Fruit fly (Drosophila melanogaster) whole organism, embryonic: ENCODE results near the gene CG33939.
A peak's percentile ranks its signal among the peaks of the same experiment; 100 is the strongest.

Source experiments
- Asciz ChIP-seq: fragments of 200-800 bp; sonication (Bioruptor generic); optimal IDR thresholded peaks from 2 replicates; lab custom pipeline; 2017; ENCODE audit warnings: missing biosample characterization, mild to moderate bottlenecking, missing genetic modification characterization, missing genetic modification reagents
- CG10209 ChIP-seq: fragments of 200-800 bp; sonication (Bioruptor generic); optimal IDR thresholded peaks from 3 replicates; lab custom pipeline; 2017; ENCODE audit warnings: missing biosample characterization, mild to moderate bottlenecking, missing genetic modification characterization, missing genetic modification reagents
- CG11093 ChIP-seq: fragments of 200-800 bp; sonication (Bioruptor generic); IDR thresholded peaks from 3 replicates; pipeline ENCODE4 v1.3.6; 2022; ENCODE audit warnings: missing biosample characterization, missing genetic modification characterization
- CG13424 ChIP-seq: fragments of 200-800 bp; sonication (Bioruptor generic); optimal IDR thresholded peaks from 2 replicates; lab custom pipeline; 2019; ENCODE audit warnings: missing biosample characterization, mild to moderate bottlenecking, missing genetic modification characterization, moderate library complexity
- CG17912 ChIP-seq: fragments of 200-800 bp; sonication (Bioruptor generic); optimal IDR thresholded peaks from 2 replicates; lab custom pipeline; 2018; ENCODE audit warnings: missing biosample characterization, mild to moderate bottlenecking, missing genetic modification characterization
- CG2129 ChIP-seq: fragments of 200-800 bp; sonication (Bioruptor generic); IDR thresholded peaks from 2 replicates; pipeline ENCODE4 v1.3.6; 2022; ENCODE audit warnings: missing biosample characterization, missing genetic modification characterization; ENCODE audit not compliant: partially characterized antibody
- CG33557 ChIP-seq: fragments of 200-800 bp; sonication (Bioruptor generic); optimal IDR thresholded peaks from 2 replicates; lab custom pipeline; 2019; ENCODE audit warnings: missing biosample characterization, mild to moderate bottlenecking, missing genetic modification characterization, moderate library complexity
- CG3407 ChIP-seq: fragments of 200-800 bp; sonication (Bioruptor generic); optimal IDR thresholded peaks from 2 replicates; lab custom pipeline; 2018; ENCODE audit warnings: missing biosample characterization, mild to moderate bottlenecking, missing genetic modification characterization
- CG34422 ChIP-seq: fragments of 200-800 bp; sonication (Bioruptor generic); IDR thresholded peaks from 3 replicates; pipeline ENCODE4 v1.3.6; 2022; ENCODE audit warnings: missing biosample characterization, missing genetic modification characterization
- CG3995 ChIP-seq: fragments of 200-800 bp; sonication (Bioruptor generic); optimal IDR thresholded peaks from 3 replicates; lab custom pipeline; 2016; ENCODE audit warnings: missing biosample characterization, missing genetic modification characterization
- CG4360 ChIP-seq: fragments of 200-800 bp; sonication (Bioruptor generic); IDR thresholded peaks from 2 replicates; pipeline ENCODE4 v1.3.6; 2022; ENCODE audit warnings: missing biosample characterization, missing genetic modification characterization
- CG43689 ChIP-seq: fragments of 200-800 bp; sonication (Bioruptor generic); IDR thresholded peaks from 2 replicates; pipeline ENCODE4 v1.3.6; 2022; ENCODE audit warnings: missing biosample characterization, missing genetic modification characterization
- CG4404 ChIP-seq: fragments of 200-800 bp; sonication (Bioruptor generic); IDR thresholded peaks from 2 replicates; pipeline ENCODE4 v1.3.6; 2022; ENCODE audit warnings: missing biosample characterization, missing genetic modification characterization
- CG6689 ChIP-seq: fragments of 200-800 bp; sonication (Bioruptor generic); IDR thresholded peaks from 2 replicates; pipeline ENCODE4 v1.3.6; 2022; ENCODE audit warnings: missing biosample characterization, missing genetic modification characterization
- CG6813 ChIP-seq: fragments of 200-800 bp; sonication (Bioruptor generic); optimal IDR thresholded peaks from 2 replicates; lab custom pipeline; 2017; ENCODE audit warnings: missing biosample characterization, missing genetic modification characterization, mild to moderate bottlenecking, moderate library complexity, missing genetic modification reagents
- CG7556 ChIP-seq: fragments of 200-800 bp; sonication (Bioruptor generic); optimal IDR thresholded peaks from 2 replicates; lab custom pipeline; 2017; ENCODE audit warnings: missing biosample characterization, mild to moderate bottlenecking, missing genetic modification characterization
- CG9437 ChIP-seq: fragments of 200-800 bp; sonication (Bioruptor generic); optimal IDR thresholded peaks from 2 replicates; lab custom pipeline; 2018; ENCODE audit warnings: missing biosample characterization, mild to moderate bottlenecking, missing genetic modification characterization
- CG9797 ChIP-seq: fragments of 200-800 bp; sonication (Bioruptor generic); optimal IDR thresholded peaks from 3 replicates; lab custom pipeline; 2018; ENCODE audit warnings: missing biosample characterization, mild to moderate bottlenecking, missing genetic modification characterization
- CHES-1-like ChIP-seq: fragments of 200-800 bp; sonication (Bioruptor generic); optimal IDR thresholded peaks from 2 replicates; lab custom pipeline; 2016; ENCODE audit warnings: missing biosample characterization, missing genetic modification characterization
- Camta ChIP-seq: fragments of 200-800 bp; sonication (Bioruptor generic); optimal IDR thresholded peaks from 2 replicates; lab custom pipeline; 2016; ENCODE audit warnings: missing biosample characterization, missing genetic modification characterization
- CkIIα-i1 ChIP-seq: fragments of 200-800 bp; sonication (Bioruptor generic); IDR thresholded peaks from 2 replicates; pipeline ENCODE4 v1.3.6; 2022; ENCODE audit warnings: missing biosample characterization, missing genetic modification characterization
- CoRest ChIP-seq: fragments of 200-800 bp; sonication (Bioruptor generic); optimal IDR thresholded peaks from 3 replicates; lab custom pipeline; 2018; ENCODE audit warnings: missing biosample characterization, mild to moderate bottlenecking, missing genetic modification characterization, moderate library complexity
- Dll ChIP-seq: fragments of 200-800 bp; sonication (Bioruptor generic); IDR thresholded peaks from 4 replicates; pipeline ENCODE4 v1.3.6; 2022; ENCODE audit warnings: missing biosample characterization, missing genetic modification characterization; ENCODE audit not compliant: partially characterized antibody
- Dref ChIP-seq: fragments of 200-800 bp; sonication (Bioruptor generic); IDR thresholded peaks from 2 replicates; pipeline ENCODE4 v1.3.6; 2022; ENCODE audit warnings: missing biosample characterization, missing genetic modification characterization
- ERR ChIP-seq: fragments of 200-800 bp; sonication (Bioruptor generic); optimal IDR thresholded peaks from 2 replicates; lab custom pipeline; 2016; ENCODE audit warnings: missing biosample characterization, missing genetic modification characterization
- Eip74EF ChIP-seq, 2 experiments: fragments of 200-800 bp in 1 of 2; fragments of >200 bp in 1 of 2; sonication (Bioruptor generic) in 1 of 2; optimal IDR thresholded peaks; 2 replicates each; lab custom pipeline; 2017 to 2019; ENCODE audit warnings: missing biosample characterization in 2 of 2, missing genetic modification characterization in 2 of 2, mild to moderate bottlenecking in 1 of 2, moderate library complexity in 1 of 2
- GATAe ChIP-seq: fragments of 200-800 bp; sonication (Bioruptor generic); conservative IDR thresholded peaks from 2 replicates; pipeline ENCODE4 v1.3.6; 2022; ENCODE audit warnings: missing biosample characterization, missing genetic modification characterization
- H2.0 ChIP-seq: fragments of 200-800 bp; sonication (Bioruptor generic); IDR thresholded peaks from 2 replicates; pipeline ENCODE4 v1.3.6; 2022; ENCODE audit warnings: missing biosample characterization, missing genetic modification characterization
- Hsf ChIP-seq: fragments of 200-800 bp; sonication (Bioruptor generic); optimal IDR thresholded peaks from 3 replicates; lab custom pipeline; 2016; ENCODE audit warnings: missing biosample characterization, missing genetic modification characterization
- Neu2 ChIP-seq: fragments of 200-800 bp; sonication (Bioruptor generic); optimal IDR thresholded peaks from 3 replicates; lab custom pipeline; 2016; ENCODE audit warnings: missing biosample characterization, missing genetic modification characterization, borderline replicate concordance
- Nf-YA ChIP-seq: fragments of 200-800 bp; sonication (Bioruptor generic); IDR thresholded peaks from 2 replicates; pipeline ENCODE4 v1.3.6; 2022; ENCODE audit warnings: missing biosample characterization, missing genetic modification characterization
- Optix ChIP-seq: fragments of 200-800 bp; sonication (Bioruptor generic); IDR thresholded peaks from 3 replicates; pipeline ENCODE4 v1.3.6; 2022; ENCODE audit warnings: missing biosample characterization, missing genetic modification characterization
- Sox102F ChIP-seq: fragments of 200-800 bp; sonication (Bioruptor generic); optimal IDR thresholded peaks from 2 replicates; lab custom pipeline; 2018; ENCODE audit warnings: missing biosample characterization, mild to moderate bottlenecking, missing genetic modification characterization, moderate library complexity
- da ChIP-seq: fragments of 200-800 bp; sonication (Bioruptor generic); optimal IDR thresholded peaks from 2 replicates; lab custom pipeline; 2016; ENCODE audit warnings: missing biosample characterization, missing genetic modification characterization
- fd102C ChIP-seq: fragments of 200-800 bp; sonication (Bioruptor generic); optimal IDR thresholded peaks from 2 replicates; lab custom pipeline; 2018; ENCODE audit warnings: missing biosample characterization, mild to moderate bottlenecking, missing genetic modification characterization, moderate library complexity
- ftz-f1 ChIP-seq: fragments of 200-800 bp; sonication (Bioruptor generic); optimal IDR thresholded peaks from 2 replicates; lab custom pipeline; 2016; ENCODE audit warnings: missing biosample characterization, missing genetic modification characterization
- gfzf ChIP-seq: fragments of 200-800 bp; sonication (Bioruptor generic); optimal IDR thresholded peaks from 2 replicates; lab custom pipeline; 2016; ENCODE audit warnings: missing biosample characterization, mild to moderate bottlenecking, missing genetic modification characterization, moderate library complexity
- ken ChIP-seq: fragments of 200-800 bp; sonication (Bioruptor generic); IDR thresholded peaks from 3 replicates; pipeline ENCODE4 v1.3.6; 2022; ENCODE audit warnings: missing biosample characterization, missing genetic modification characterization
- lola ChIP-seq, 3 experiments: fragments of >200 bp in 2 of 3; fragments of 200-800 bp in 1 of 3; sonication (Bioruptor generic) in 1 of 3; optimal IDR thresholded peaks; 2 replicates each; lab custom pipeline; 2017 to 2019; ENCODE audit warnings: missing biosample characterization in 3 of 3, missing genetic modification characterization in 3 of 3, mild to moderate bottlenecking in 1 of 3, moderate library complexity in 1 of 3
- luna ChIP-seq: fragments of 200-800 bp; sonication (Bioruptor generic); optimal IDR thresholded peaks from 2 replicates; lab custom pipeline; 2016; ENCODE audit warnings: missing biosample characterization, missing genetic modification characterization
- mirr ChIP-seq: fragments of 200-800 bp; sonication (Bioruptor generic); optimal IDR thresholded peaks from 3 replicates; lab custom pipeline; 2018; ENCODE audit warnings: missing biosample characterization, mild to moderate bottlenecking, missing genetic modification characterization
- oc ChIP-seq: fragments of 200-800 bp; sonication (Bioruptor generic); optimal IDR thresholded peaks from 2 replicates; lab custom pipeline; 2018; ENCODE audit warnings: missing biosample characterization, mild to moderate bottlenecking, missing genetic modification characterization, moderate library complexity
- pita ChIP-seq: fragments of 200-800 bp; sonication (Bioruptor generic); optimal IDR thresholded peaks from 2 replicates; lab custom pipeline; 2017; ENCODE audit warnings: missing biosample characterization, mild to moderate bottlenecking, missing genetic modification characterization
- pros ChIP-seq: fragments of 200-800 bp; sonication (Bioruptor generic); optimal IDR thresholded peaks from 3 replicates; lab custom pipeline; 2019; ENCODE audit warnings: missing biosample characterization, mild to moderate bottlenecking, missing genetic modification characterization, moderate library complexity
- psq ChIP-seq: fragments of 200-800 bp; sonication (Bioruptor generic); optimal IDR thresholded peaks from 2 replicates; lab custom pipeline; 2017; ENCODE audit warnings: missing biosample characterization, missing genetic modification characterization
- pzg ChIP-seq: fragments of 200-800 bp; sonication (Bioruptor generic); optimal IDR thresholded peaks from 3 replicates; lab custom pipeline; 2018; ENCODE audit warnings: missing biosample characterization, mild to moderate bottlenecking, missing genetic modification characterization, moderate library complexity
- scrt ChIP-seq: fragments of 200-800 bp; sonication (Bioruptor generic); optimal IDR thresholded peaks from 2 replicates; lab custom pipeline; 2018; ENCODE audit warnings: missing biosample characterization, mild to moderate bottlenecking, missing genetic modification characterization, moderate library complexity
- vnd ChIP-seq: fragments of 200-800 bp; sonication (Bioruptor generic); IDR thresholded peaks from 3 replicates; pipeline ENCODE4 v1.3.6; 2022; ENCODE audit warnings: missing biosample characterization, missing genetic modification characterization; ENCODE audit not compliant: partially characterized antibody
- wor ChIP-seq: fragments of 200-800 bp; sonication (Bioruptor generic); IDR thresholded peaks from 2 replicates; pipeline ENCODE4 v1.3.6; 2022; ENCODE audit warnings: missing biosample characterization, missing genetic modification characterization
- zf30C ChIP-seq: fragments of 200-800 bp; sonication (Bioruptor generic); optimal IDR thresholded peaks from 3 replicates; lab custom pipeline; 2018; ENCODE audit warnings: missing biosample characterization, mild to moderate bottlenecking, missing genetic modification characterization

The CG33939 gene

dm6 chrX:19187624-19188085 is 13.0 kb upstream of the CG33939 start, which contains the start of gene Mec2 (continued):
- TF ChIP-seq fd102C (GFP tag; lab: Kevin White, UChicago) (no peak), gfzf (GFP tag; lab: Kevin White, UChicago) (no peak), CG4360 (GFP tag; lab: Robert Waterston, UW) (no peak), luna (GFP tag; lab: Kevin White, UChicago) (no peak), CG7556 (GFP tag; lab: Kevin White, UChicago) (peak; percentile 55), Dll (GFP tag; lab: Robert Waterston, UW) (no peak), Nf-YA (peak; percentile 44; the same call in 1 of the 2 replicates), Hsf (GFP tag; lab: Kevin White, UChicago) (peak; percentile 40), CkIIα-i1 (GFP tag; lab: Robert Waterston, UW) (no peak), pros (no peak), CHES-1-like (GFP tag; lab: Kevin White, UChicago) (peak; percentile 58), CG9437 (GFP tag; lab: Kevin White, UChicago) (peak; percentile 26), CG6689 (GFP tag; lab: Robert Waterston, UW) (0 out of 2 replicates have a peak, but pooled peaks have one; percentile 23), Sox102F (GFP tag; lab: Kevin White, UChicago) (peak; percentile 73), CG13424 (tag; lab: Kevin White, UChicago) (peak; percentile 1), Camta (GFP tag; lab: Kevin White, UChicago) (no peak), vnd (GFP tag; lab: Robert Waterston, UW) (no peak), CG43689 (GFP tag; lab: Robert Waterston, UW) (no peak), scrt (GFP tag; lab: Kevin White, UChicago) (no peak), CG4404 (GFP tag; lab: Robert Waterston, UW) (no peak), pita (no peak), ERR (GFP tag; lab: Kevin White, UChicago) (no peak), zf30C (GFP tag; lab: Kevin White, UChicago) (peak; percentile 66), CG9797 (no peak), CoRest (tag; lab: Kevin White, UChicago) (peak; percentile 50), CG17912 (GFP tag; lab: Kevin White, UChicago) (no peak), Asciz (GFP tag; lab: Kevin White, UChicago) (no peak), pzg (no peak), Eip74EF (GFP tag; optimal IDR thresholded peaks at IDR 0.05; lab: Kevin White, UChicago) (peak in 1 of 2 experiments; percentile 19), Optix (GFP tag; lab: Robert Waterston, UW) (peak; percentile 63; the same call in 2 of the 3 replicates), CG6813 (GFP tag; lab: Kevin White, UChicago) (no peak), CG10209 (GFP tag; lab: Kevin White, UChicago) (no peak), ftz-f1 (GFP tag; lab: Kevin White, UChicago) (no peak), Dref (GFP tag; lab: Robert Waterston, UW) (no peak), H2.0 (GFP tag; lab: Robert Waterston, UW) (peak; percentile 73), lola (GFP tag; optimal IDR thresholded peaks at IDR 0.05; lab: Kevin White, UChicago) (peak in 1 of 3 experiments; percentile 21), oc (no peak), CG3407 (GFP tag; lab: Kevin White, UChicago) (peak; percentile 19), CG3995 (GFP tag; lab: Kevin White, UChicago) (no peak), CG2129 (no peak), da (GFP tag; lab: Kevin White, UChicago) (no peak), psq (no peak), Neu2 (GFP tag; lab: Kevin White, UChicago) (no peak), ken (GFP tag; lab: Robert Waterston, UW) (peak; percentile 73), GATAe (GFP tag; lab: Robert Waterston, UW) (no peak), mirr (GFP tag; lab: Kevin White, UChicago) (no peak), CG11093 (GFP tag; lab: Robert Waterston, UW) (peak; percentile 13; the same call in 1 of the 3 replicates), CG34422 (GFP tag; lab: Robert Waterston, UW) (peak; percentile 32; the same call in 1 of the 3 replicates), wor (GFP tag; lab: Robert Waterston, UW) (peak; percentile 34; the same call in 1 of the 2 replicates), CG33557 (GFP tag; lab: Kevin White, UChicago) (no peak)
